Worm (Caenorhabditis elegans) whole organism, L1 larva: ENCODE data around the gene elo-1.

Experiments
- aly-2 ChIP-seq: fragments of 150-350 bp; optimal IDR thresholded peaks from 2 replicates; lab custom pipeline; 2014; ENCODE audit warnings: missing biosample characterization, missing genetic modification characterization
- egl-27 ChIP-seq, 2 experiments: fragments of 150-350 bp in 1 of 2; sonication (generic microtip); optimal IDR thresholded peaks; 3 replicates each; lab custom pipeline; 2017 to 2018; ENCODE audit warnings: missing biosample characterization in 2 of 2, missing genetic modification characterization in 2 of 2, missing genetic modification reagents in 2 of 2
- elt-2 ChIP-seq: sonication (generic microtip); optimal IDR thresholded peaks from 2 replicates; lab custom pipeline; 2016; ENCODE audit warnings: missing genetic modification characterization, mild to moderate bottlenecking, inconsistent platforms, missing compliant biosample characterization, missing genetic modification reagents
- grh-1 ChIP-seq: fragments of 200-800 bp; sonication (Bioruptor generic); IDR thresholded peaks from 2 replicates; pipeline ENCODE4 v1.3.6; 2022; ENCODE audit warnings: missing genetic modification reagents, missing genetic modification characterization, missing compliant biosample characterization
- nhr-12 ChIP-seq: sonication (generic microtip); optimal IDR thresholded peaks from 2 replicates; lab custom pipeline; 2017; ENCODE audit warnings: missing biosample characterization, missing genetic modification characterization
- nhr-47 ChIP-seq: sonication (generic microtip); optimal IDR thresholded peaks from 2 replicates; lab custom pipeline; 2016; ENCODE audit warnings: mild to moderate bottlenecking, missing genetic modification characterization, moderate library complexity, missing compliant biosample characterization
- nhr-76 ChIP-seq: sonication (generic microtip); optimal IDR thresholded peaks from 2 replicates; lab custom pipeline; 2017; ENCODE audit warnings: missing biosample characterization, missing genetic modification characterization

ce11 chrIV:9485972-9486371 lies 40.2 kb upstream of the elo-1 start, which contains the start of gene sru-2:
- no peak for TF ChIP-seq nhr-76 (tag; lab: Kevin White, UChicago)
- no peak for TF ChIP-seq grh-1 (GFP tag; lab: Robert Waterston, UW)
- TF ChIP-seq nhr-12: no peak
- no peak for TF ChIP-seq elt-2
- TF ChIP-seq aly-2 (tag; lab: Kevin White, UChicago): no peak
- TF ChIP-seq egl-27 (tag; optimal IDR thresholded peaks at IDR 0.05; lab: Kevin White, UChicago): no peak
- TF ChIP-seq nhr-47 (tag; lab: Kevin White, UChicago): no peak
